Fruit fly (Drosophila melanogaster): Measurements from ENCODE around the gene CG14435.

The CG14435 gene

dm6 chrX:6793390-6793789 lies 50.3 kb downstream of the CG14435 start (continued):
- TF ChIP-seq sim (GFP tag; IDR thresholded peaks at IDR 0.05) (no peak), Nf-YB (GFP tag; optimal IDR thresholded peaks at IDR 0.05) (peak; percentile 18), pita (GFP tag; optimal IDR thresholded peaks at IDR 0.05) (no peak), fd96Cb (tag; optimal IDR thresholded peaks at IDR 0.05) (peak; percentile 69), HLH54F (GFP tag; optimal IDR thresholded peaks at IDR 0.05) (peak; percentile 75), CG12071 (GFP tag; optimal IDR thresholded peaks at IDR 0.05) (peak; percentile 80), Gsc (GFP tag; IDR thresholded peaks at IDR 0.05) (no peak), Gug (GFP tag; IDR thresholded peaks at IDR 0.05) (peak; percentile 69; the same call in 2 of the 4 replicates), hkb (optimal IDR thresholded peaks at IDR 0.05) (no peak), hkb (GFP tag; IDR thresholded peaks at IDR 0.05) (peak; percentile 61; the same call in 1 of the 2 replicates), kay (GFP tag; optimal IDR thresholded peaks at IDR 0.05) (no peak), CG3847 (GFP tag; IDR thresholded peaks at IDR 0.05) (peak; percentile 70), nerfin-2 (GFP tag; IDR thresholded peaks at IDR 0.05; ENCODE audit: partially characterized antibody) (no peak), cas (GFP tag; IDR thresholded peaks at IDR 0.05) (0 out of 2 replicates have a peak, but pooled peaks have one; percentile 22), CrebB (tag; optimal IDR thresholded peaks at IDR 0.05) (peak; percentile 38), BtbVII (GFP tag; optimal IDR thresholded peaks at IDR 0.05) (peak; percentile 54), ranshi (GFP tag; IDR thresholded peaks at IDR 0.05) (peak; percentile 63), Optix (GFP tag; IDR thresholded peaks at IDR 0.05) (peak; percentile 65), maf-S (GFP tag; optimal IDR thresholded peaks at IDR 0.05) (peak; percentile 44), ken (GFP tag; IDR thresholded peaks at IDR 0.05) (peak; percentile 75; the same call in 2 of the 3 replicates), gsb-n (tag; optimal IDR thresholded peaks at IDR 0.05) (no peak), tin (GFP tag; optimal IDR thresholded peaks at IDR 0.05) (peak; percentile 73), CG15514 (GFP tag; optimal IDR thresholded peaks at IDR 0.05) (peak; percentile 55), CG16813 (GFP tag; IDR thresholded peaks at IDR 0.05; ENCODE audit: partially characterized antibody) (no peak), CG42726 (GFP tag; IDR thresholded peaks at IDR 0.05; ENCODE audit: partially characterized antibody) (no peak), CG10565 (GFP tag; optimal IDR thresholded peaks at IDR 0.05) (no peak), gsb (GFP tag; IDR thresholded peaks at IDR 0.05) (peak; percentile 66; the same call in 1 of the 2 replicates), CG18476 (GFP tag; optimal IDR thresholded peaks at IDR 0.05) (peak; percentile 3), Oli (tag; optimal IDR thresholded peaks at IDR 0.05) (peak; percentile 65), CG3995 (GFP tag; optimal IDR thresholded peaks at IDR 0.05) (peak; percentile 51), HLH4C (GFP tag; IDR thresholded peaks at IDR 0.05; ENCODE audit: partially characterized antibody) (no peak), CG14667 (GFP tag; IDR thresholded peaks at IDR 0.05) (peak; percentile 63), E2f1 (GFP tag; IDR thresholded peaks at IDR 0.05) (peak; percentile 53; the same call in 1 of the 2 replicates), NFAT (GFP tag; IDR thresholded peaks at IDR 0.05) (peak; percentile 88), pb (GFP tag; optimal IDR thresholded peaks at IDR 0.05) (peak; percentile 71), NK7.1 (GFP tag; optimal IDR thresholded peaks at IDR 0.05) (peak; percentile 73), so (GFP tag; IDR thresholded peaks at IDR 0.05) (peak; percentile 66; the same call in 1 of the 3 replicates), Aef1 (GFP tag; IDR thresholded peaks at IDR 0.05) (peak; percentile 74), CG4424 (GFP tag; optimal IDR thresholded peaks at IDR 0.05) (peak; percentile 44), dimm (GFP tag; IDR thresholded peaks at IDR 0.05) (peak; percentile 57; the same call in 1 of the 2 replicates), prd (optimal IDR thresholded peaks at IDR 0.05) (no peak), prd (GFP tag; IDR thresholded peaks at IDR 0.05) (peak; percentile 82), CG11504 (tag; optimal IDR thresholded peaks at IDR 0.05) (peak; percentile 82), yki (optimal IDR thresholded peaks at IDR 0.05) (no peak), Ssrp (tag; optimal IDR thresholded peaks at IDR 0.05) (peak; percentile 58), CG14050 (GFP tag; IDR thresholded peaks at IDR 0.05) (peak; percentile 56), ttk (GFP tag; IDR thresholded peaks at IDR 0.05) (peak; percentile 76), CG31441 (GFP tag; IDR thresholded peaks at IDR 0.05) (peak; percentile 69), CG6791 (GFP tag; IDR thresholded peaks at IDR 0.05; ENCODE audit: partially characterized antibody) (no peak), usp (GFP tag; optimal IDR thresholded peaks at IDR 0.05) (no peak), ATbp (GFP tag; optimal IDR thresholded peaks at IDR 0.05) (peak; percentile 62), CG2199 (GFP tag; IDR thresholded peaks at IDR 0.05) (no peak)

All from whole organism, embryonic.